Fruit fly (Drosophila melanogaster) whole organism, adult: ENCODE data around the gene Vti1a.
A peak's percentile ranks its signal among the peaks of the same experiment; 100 is the strongest.

Experiments
- CG11617 ChIP-seq: fragments of 200-800 bp; sonication (Bioruptor generic); optimal IDR thresholded peaks from 2 replicates; lab custom pipeline; 2017; ENCODE audit warnings: mild to moderate bottlenecking, missing biosample characterization, missing genetic modification reagents, missing genetic modification characterization
- CG12768 ChIP-seq: fragments of 200-800 bp; sonication (Bioruptor generic); optimal IDR thresholded peaks from 2 replicates; lab custom pipeline; 2017; ENCODE audit warnings: missing biosample characterization, missing genetic modification characterization, mild to moderate bottlenecking, moderate library complexity, missing genetic modification reagents
- CG14711 ChIP-seq: fragments of 200-800 bp; sonication (Bioruptor generic); optimal IDR thresholded peaks from 2 replicates; lab custom pipeline; 2018; ENCODE audit warnings: missing biosample characterization, mild to moderate bottlenecking, missing genetic modification characterization, moderate library complexity
- CG1620 ChIP-seq: fragments of 200-800 bp; sonication (Bioruptor generic); optimal IDR thresholded peaks from 2 replicates; lab custom pipeline; 2016; ENCODE audit warnings: missing biosample characterization, missing genetic modification characterization
- CG33017 ChIP-seq: fragments of 200-800 bp; sonication (Bioruptor generic); optimal IDR thresholded peaks from 2 replicates; lab custom pipeline; 2018; ENCODE audit warnings: missing biosample characterization, mild to moderate bottlenecking, missing genetic modification characterization, moderate library complexity
- CG5204 ChIP-seq: fragments of 200-800 bp; sonication (Bioruptor generic); optimal IDR thresholded peaks from 2 replicates; lab custom pipeline; 2016; ENCODE audit warnings: missing biosample characterization, missing genetic modification characterization
- CG7045 ChIP-seq: fragments of 200-800 bp; sonication (Bioruptor generic); optimal IDR thresholded peaks from 2 replicates; lab custom pipeline; 2017; ENCODE audit warnings: missing biosample characterization, mild to moderate bottlenecking, missing genetic modification characterization
- CG7101 ChIP-seq: fragments of 200-800 bp; sonication (Bioruptor generic); optimal IDR thresholded peaks from 2 replicates; lab custom pipeline; 2018; ENCODE audit warnings: missing biosample characterization, mild to moderate bottlenecking, missing genetic modification characterization, moderate library complexity
- Clk ChIP-seq: fragments of 200-800 bp; sonication (Bioruptor generic); optimal IDR thresholded peaks from 2 replicates; lab custom pipeline; 2017; ENCODE audit warnings: missing biosample characterization, missing genetic modification characterization
- Crg-1 ChIP-seq: fragments of 200-800 bp; sonication (Bioruptor generic); optimal IDR thresholded peaks from 2 replicates; lab custom pipeline; 2016; ENCODE audit warnings: missing biosample characterization, missing genetic modification characterization
- Hr96 ChIP-seq: fragments of 200-800 bp; sonication (Bioruptor generic); optimal IDR thresholded peaks from 2 replicates; lab custom pipeline; 2016; ENCODE audit warnings: missing biosample characterization, missing genetic modification characterization
- Mnt ChIP-seq: fragments of 200-800 bp; sonication (Bioruptor generic); optimal IDR thresholded peaks from 2 replicates; lab custom pipeline; 2016; ENCODE audit warnings: missing biosample characterization, mild to moderate bottlenecking, missing genetic modification characterization
- bab1 ChIP-seq: fragments of 200-800 bp; sonication (Bioruptor generic); optimal IDR thresholded peaks from 3 replicates; lab custom pipeline; 2019; ENCODE audit warnings: missing biosample characterization, mild to moderate bottlenecking, missing genetic modification characterization, moderate library complexity
- cic ChIP-seq: fragments of 200-800 bp; sonication (Bioruptor generic); optimal IDR thresholded peaks from 2 replicates; lab custom pipeline; 2017; ENCODE audit warnings: missing biosample characterization, mild to moderate bottlenecking, missing genetic modification characterization, moderate library complexity
- cnc ChIP-seq, 2 experiments: fragments of >200 bp; optimal IDR thresholded peaks; 2 replicates each; lab custom pipeline; 2017
- kay ChIP-seq: fragments of 200-800 bp; sonication (Bioruptor generic); peaks from one replicate; lab custom pipeline; 2016; ENCODE audit warnings: missing biosample characterization, missing genetic modification characterization, borderline replicate concordance
- ovo ChIP-seq: fragments of 200-800 bp; sonication (Bioruptor generic); optimal IDR thresholded peaks from 2 replicates; lab custom pipeline; 2016; ENCODE audit warnings: missing biosample characterization, missing genetic modification characterization
- pad ChIP-seq: fragments of 200-800 bp; sonication (Bioruptor generic); optimal IDR thresholded peaks from 3 replicates; lab custom pipeline; 2017; ENCODE audit warnings: missing biosample characterization, missing genetic modification characterization, mild to moderate bottlenecking, moderate library complexity, missing genetic modification reagents
- tj ChIP-seq: fragments of 200-800 bp; sonication (Bioruptor generic); optimal IDR thresholded peaks from 3 replicates; lab custom pipeline; 2017; ENCODE audit warnings: missing biosample characterization, mild to moderate bottlenecking, missing genetic modification characterization, moderate library complexity
- toe ChIP-seq: fragments of 200-800 bp; sonication (Bioruptor generic); optimal IDR thresholded peaks from 2 replicates; lab custom pipeline; 2016; ENCODE audit warnings: missing biosample characterization, missing genetic modification characterization

Gene Vti1a

DNA sequence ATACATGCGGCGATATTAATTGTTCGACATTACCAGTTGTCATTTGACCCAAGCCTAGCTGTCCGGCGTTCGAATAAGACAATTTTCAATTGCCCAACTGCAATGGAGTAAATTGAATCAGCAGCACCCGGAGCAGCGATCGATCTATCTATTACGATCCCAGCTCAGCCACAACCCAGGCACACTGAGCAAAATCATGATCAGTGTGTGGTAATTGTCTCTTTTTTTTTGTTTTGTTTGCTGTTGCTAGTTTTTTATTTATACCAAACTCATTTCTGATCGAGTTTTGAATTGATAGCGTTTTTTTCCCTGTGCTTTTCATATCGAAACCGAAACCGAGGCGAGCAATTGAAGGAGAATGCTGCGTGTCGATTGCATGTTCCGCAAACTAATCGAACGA is 29.1 kb upstream of the Vti1a start:
- TF ChIP-seq CG5204 = no peak

DNA sequence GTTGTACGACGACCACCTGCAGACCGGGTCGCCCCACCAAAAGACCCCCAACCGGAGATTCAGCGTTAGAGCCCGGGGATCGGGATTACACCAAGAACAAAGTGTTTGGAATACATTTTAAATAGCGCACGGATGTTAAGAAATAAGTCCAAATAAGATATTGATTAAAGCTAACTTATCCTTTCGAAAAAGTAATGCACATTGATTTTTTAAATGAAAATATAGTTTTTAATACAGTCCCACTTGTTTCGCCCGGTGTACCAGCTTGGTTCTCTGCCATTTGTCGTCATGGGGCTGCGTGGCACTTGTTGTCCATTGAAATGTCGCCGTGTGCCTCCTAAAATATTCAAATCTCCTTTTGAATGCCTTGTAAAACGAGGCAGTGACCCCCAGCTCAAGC is 28.3 kb upstream of the Vti1a start:
- no peak for TF ChIP-seq pad (GFP tag; lab: Kevin White, UChicago)

DNA sequence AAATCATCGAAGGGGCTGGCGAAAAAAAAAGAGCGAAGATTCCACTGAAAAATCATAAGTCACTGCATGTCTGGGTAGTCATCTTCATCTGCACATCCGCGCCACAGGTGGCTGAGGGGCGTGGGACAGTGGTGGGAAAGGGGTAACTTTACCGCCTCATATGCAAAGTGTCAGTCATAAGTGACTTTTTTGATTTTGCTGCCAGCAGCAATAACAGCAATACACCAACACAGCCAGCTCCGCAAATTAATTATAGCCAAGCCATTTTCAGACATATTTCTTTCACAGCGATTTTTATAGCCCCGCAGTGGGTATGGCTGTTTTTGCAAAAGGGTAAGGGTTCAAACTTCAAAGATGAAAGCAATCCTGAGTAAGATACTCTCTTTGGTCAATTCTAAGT is 25.7 kb upstream of the Vti1a start:
- no peak for TF ChIP-seq CG5204
- TF ChIP-seq Hr96 = no peak
- TF ChIP-seq CG1620 (GFP tag; lab: Kevin White, UChicago) = no peak
- TF ChIP-seq CG7045 (GFP tag; lab: Kevin White, UChicago) = no peak
- no peak for TF ChIP-seq CG7101 (tag; lab: Kevin White, UChicago)
- TF ChIP-seq tj (GFP tag; lab: Kevin White, UChicago) = peak; percentile 92
- TF ChIP-seq cnc (optimal IDR thresholded peaks at IDR 0.05; lab: Kevin White, UChicago) = no peak
- TF ChIP-seq CG14711 (tag; lab: Kevin White, UChicago) = no peak

DNA sequence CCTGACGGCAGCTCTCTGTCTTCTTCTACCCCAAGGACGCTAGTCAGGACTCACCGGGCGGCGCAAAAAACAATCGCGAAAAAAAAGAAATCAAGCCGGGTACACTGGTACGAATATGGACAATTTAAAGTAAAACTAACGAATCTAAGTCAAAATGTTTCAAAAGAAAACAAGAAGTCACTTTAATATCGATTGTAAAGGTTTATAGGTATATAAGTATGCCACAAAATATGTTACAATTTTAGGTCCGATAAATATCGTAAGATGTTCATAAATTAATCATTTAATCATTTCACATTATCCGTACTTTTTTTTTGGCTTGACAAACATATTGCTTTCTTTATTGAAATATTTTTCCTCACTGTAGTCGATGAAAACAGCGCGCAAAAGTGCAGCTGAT is 23.4 kb upstream of the Vti1a start:
- TF ChIP-seq CG1620 (GFP tag; lab: Kevin White, UChicago) = no peak
- no peak for TF ChIP-seq CG5204
- no peak for TF ChIP-seq CG12768 (GFP tag; lab: Kevin White, UChicago)
- TF ChIP-seq toe = no peak
- no peak for TF ChIP-seq cnc (optimal IDR thresholded peaks at IDR 0.05; lab: Kevin White, UChicago)
- TF ChIP-seq cic (GFP tag; lab: Kevin White, UChicago) = no peak
- no peak for TF ChIP-seq CG14711 (tag; lab: Kevin White, UChicago)
- no peak for TF ChIP-seq Hr96
- no peak for TF ChIP-seq Mnt
- no peak for TF ChIP-seq pad (GFP tag; lab: Kevin White, UChicago)
- no peak for TF ChIP-seq CG33017 (tag; lab: Kevin White, UChicago)
- TF ChIP-seq bab1 (GFP tag; lab: Kevin White, UChicago) = no peak
- TF ChIP-seq ovo = no peak
- no peak for TF ChIP-seq CG7045 (GFP tag; lab: Kevin White, UChicago)
- no peak for TF ChIP-seq CG11617 (GFP tag; lab: Kevin White, UChicago)
- no peak for TF ChIP-seq CG7101 (tag; lab: Kevin White, UChicago)
- TF ChIP-seq kay = no peak
- TF ChIP-seq Crg-1 (GFP tag; lab: Kevin White, UChicago) = no peak

DNA sequence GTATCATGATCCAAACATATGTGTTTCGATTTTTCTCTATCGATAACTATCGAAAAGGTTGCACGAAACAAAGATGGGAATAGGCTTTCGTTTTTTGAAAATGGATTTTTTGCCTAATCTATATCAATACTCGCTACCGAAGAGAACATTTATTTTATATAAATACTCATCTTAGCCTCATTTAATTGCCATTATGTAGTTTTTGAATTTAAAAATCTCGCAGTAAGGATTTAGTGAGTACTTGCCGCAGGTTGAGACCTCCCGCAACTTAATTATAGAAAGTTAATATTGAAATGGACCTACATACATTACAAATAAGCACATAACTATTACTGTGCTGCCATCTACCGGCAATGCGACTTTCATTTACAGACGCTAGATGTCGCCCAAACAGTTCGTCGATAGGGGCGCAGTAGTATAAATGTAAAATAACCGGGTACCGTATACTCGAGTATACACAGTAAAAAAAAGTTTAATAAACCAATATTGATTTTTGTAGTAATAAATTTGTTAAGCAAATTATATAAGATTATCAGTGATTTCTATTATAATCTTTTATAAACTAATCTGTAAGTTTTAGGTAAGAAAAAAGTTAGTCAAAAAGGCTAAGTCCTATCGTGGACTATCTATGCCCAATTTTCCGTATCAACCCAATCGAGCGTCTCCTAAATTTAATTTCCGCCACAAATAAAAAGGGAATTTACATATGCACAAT is 19.3 kb upstream of the Vti1a start, which contains the start of gene CG13896:
TSS of gene CG13896 (minus strand) at position 12 of the 715 bp plus-strand sequence.
- TF ChIP-seq CG7045 (GFP tag; lab: Kevin White, UChicago) (peak; percentile 42), CG14711 (tag; lab: Kevin White, UChicago) (peak; percentile 25), CG7101 (tag; lab: Kevin White, UChicago) (peak; percentile 70), CG5204 (peak; percentile 75), cic (GFP tag; lab: Kevin White, UChicago) (no peak), CG11617 (GFP tag; lab: Kevin White, UChicago) (peak; percentile 50), CG1620 (GFP tag; lab: Kevin White, UChicago) (peak; percentile 91), bab1 (GFP tag; lab: Kevin White, UChicago) (peak; percentile 83), kay (no peak), CG12768 (GFP tag; lab: Kevin White, UChicago) (no peak), Clk (peak; percentile 22), tj (GFP tag; lab: Kevin White, UChicago) (peak; percentile 25), pad (GFP tag; lab: Kevin White, UChicago) (peak; percentile 69), Crg-1 (GFP tag; lab: Kevin White, UChicago) (peak; percentile 75), toe (peak; percentile 79), ovo (peak; percentile 72), Mnt (peak; percentile 77), Hr96 (peak; percentile 86), CG33017 (tag; lab: Kevin White, UChicago) (peak; percentile 49), cnc (optimal IDR thresholded peaks at IDR 0.05; lab: Kevin White, UChicago) (no peak)

DNA sequence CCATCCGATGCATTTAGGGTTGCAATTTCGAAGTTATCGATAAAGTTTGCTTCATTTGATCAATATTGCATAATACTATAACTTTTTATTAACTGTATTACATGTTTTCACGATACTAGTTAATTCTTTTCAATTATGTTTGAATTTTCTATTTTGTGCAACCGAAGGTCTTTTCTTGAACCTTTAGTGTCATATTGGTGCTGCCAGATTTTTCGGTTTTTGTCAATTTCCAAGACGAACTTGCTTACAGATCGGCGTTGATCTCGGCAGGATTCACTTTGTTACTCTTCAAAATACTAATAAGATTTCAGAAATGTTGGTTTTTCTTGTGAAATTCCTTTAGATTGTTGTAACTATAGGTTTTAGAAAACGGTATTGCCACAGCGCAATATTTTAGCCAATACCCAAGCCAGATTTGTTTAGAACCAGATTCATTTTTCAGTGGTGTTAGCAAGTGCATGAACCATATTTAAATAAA is 17.7 kb upstream of the Vti1a start, which contains the start of gene CkIIalpha-i3:
TSS of gene CkIIalpha-i3 (minus strand) at position 263 of the 478 bp plus-strand sequence.
- no peak for TF ChIP-seq CG12768 (GFP tag; lab: Kevin White, UChicago)
- no peak for TF ChIP-seq toe
- no peak for TF ChIP-seq CG1620 (GFP tag; lab: Kevin White, UChicago)
- no peak for TF ChIP-seq pad (GFP tag; lab: Kevin White, UChicago)
- no peak for TF ChIP-seq CG7101 (tag; lab: Kevin White, UChicago)
- no peak for TF ChIP-seq CG11617 (GFP tag; lab: Kevin White, UChicago)
- TF ChIP-seq CG7045 (GFP tag; lab: Kevin White, UChicago) = no peak
- no peak for TF ChIP-seq cic (GFP tag; lab: Kevin White, UChicago)
- TF ChIP-seq kay = no peak
- no peak for TF ChIP-seq Clk
- no peak for TF ChIP-seq Hr96
- no peak for TF ChIP-seq Crg-1 (GFP tag; lab: Kevin White, UChicago)
- TF ChIP-seq bab1 (GFP tag; lab: Kevin White, UChicago) = no peak
- TF ChIP-seq Mnt = no peak
- TF ChIP-seq CG5204 = no peak
- TF ChIP-seq ovo = no peak
- TF ChIP-seq CG33017 (tag; lab: Kevin White, UChicago) = no peak
